Worm (Caenorhabditis elegans) whole organism, L4 larva: ENCODE results near the gene F34H10.5.

Experiments
- D1046.2 ChIP-seq: fragments of 200-800 bp; sonication (Bioruptor generic); IDR thresholded peaks from 2 replicates; pipeline ENCODE4 v1.3.6; 2022; ENCODE audit warnings: missing genetic modification characterization, missing compliant biosample characterization
- F26F4.8 ChIP-seq: fragments of 200-800 bp; sonication (Bioruptor generic); conservative IDR thresholded peaks from 2 replicates; pipeline ENCODE4 v1.3.6; 2022; ENCODE audit warnings: missing genetic modification characterization, missing compliant biosample characterization
- F37D6.2 ChIP-seq: sonication (generic microtip); optimal IDR thresholded peaks from 2 replicates; lab custom pipeline; 2016; ENCODE audit warnings: mild to moderate bottlenecking, missing genetic modification characterization, missing compliant biosample characterization
- F49E8.2 ChIP-seq: sonication (generic microtip); optimal IDR thresholded peaks from 2 replicates; lab custom pipeline; 2016; ENCODE audit warnings: missing compliant biosample characterization, mild to moderate bottlenecking, missing genetic modification characterization, borderline replicate concordance
- R02D3.7 ChIP-seq: fragments of 150-350 bp; sonication (generic microtip); optimal IDR thresholded peaks from 3 replicates; lab custom pipeline; 2014; ENCODE audit warnings: missing biosample characterization, missing genetic modification characterization
- Y5F2A.4 ChIP-seq: fragments of 200-800 bp; sonication (Bioruptor generic); optimal IDR thresholded peaks from 2 replicates; lab custom pipeline; 2018; ENCODE audit warnings: mild to moderate bottlenecking, missing genetic modification characterization, missing compliant biosample characterization
- ZK337.2 ChIP-seq: fragments of 200-800 bp; sonication (Bioruptor generic); IDR thresholded peaks from 2 replicates; pipeline ENCODE4 v1.3.6; 2022; ENCODE audit warnings: missing genetic modification reagents, missing genetic modification characterization, missing compliant biosample characterization
- aly-2 ChIP-seq: sonication (generic microtip); optimal IDR thresholded peaks from 2 replicates; lab custom pipeline; 2018; ENCODE audit warnings: missing biosample characterization, missing genetic modification characterization
- ceh-20 ChIP-seq: fragments of 200-800 bp; sonication (Bioruptor generic); IDR thresholded peaks from 2 replicates; pipeline ENCODE4 v1.3.6; 2022; ENCODE audit warnings: missing genetic modification reagents, missing genetic modification characterization, missing compliant biosample characterization
- ceh-32 ChIP-seq: sonication (generic microtip); optimal IDR thresholded peaks from 2 replicates; lab custom pipeline; 2016; ENCODE audit warnings: mild to moderate bottlenecking, missing genetic modification characterization, missing compliant biosample characterization; ENCODE audit not compliant: poor library complexity
- ceh-44 ChIP-seq: fragments of 200-800 bp; sonication (Bioruptor generic); IDR thresholded peaks from 2 replicates; pipeline ENCODE4 v1.3.6; 2022; ENCODE audit warnings: missing genetic modification reagents, missing genetic modification characterization, missing compliant biosample characterization
- ces-1 ChIP-seq: fragments of 150-350 bp; sonication (generic microtip); optimal IDR thresholded peaks from 4 replicates; lab custom pipeline; 2014; ENCODE audit warnings: missing biosample characterization, missing genetic modification reagents, missing genetic modification characterization
- ctbp-1 ChIP-seq: fragments of 200-800 bp; sonication (Bioruptor generic); IDR thresholded peaks from 2 replicates; pipeline ENCODE4 v1.3.6; 2022; ENCODE audit warnings: missing genetic modification reagents, missing genetic modification characterization, missing compliant biosample characterization
- daf-19 ChIP-seq: fragments of 200-800 bp; sonication (Bioruptor generic); conservative IDR thresholded peaks from 2 replicates; pipeline ENCODE4 v1.3.6; 2022; ENCODE audit warnings: missing genetic modification characterization, missing compliant biosample characterization
- dmd-6 ChIP-seq: fragments of 200-800 bp; sonication (Bioruptor generic); IDR thresholded peaks from 2 replicates; pipeline ENCODE4 v1.3.6; 2022; ENCODE audit warnings: missing genetic modification reagents, missing genetic modification characterization, missing compliant biosample characterization
- dmd-9 ChIP-seq: fragments of 200-800 bp; sonication (Bioruptor generic); IDR thresholded peaks from 2 replicates; pipeline ENCODE4 v1.3.6; 2022; ENCODE audit warnings: missing genetic modification reagents, missing genetic modification characterization, missing compliant biosample characterization
- dpl-1 ChIP-seq: fragments of 150-350 bp; optimal IDR thresholded peaks from 2 replicates; lab custom pipeline; 2014; ENCODE audit warnings: missing biosample characterization, missing genetic modification reagents, missing genetic modification characterization
- duxl-1 ChIP-seq: sonication (generic microtip); optimal IDR thresholded peaks from 2 replicates; lab custom pipeline; 2016; ENCODE audit warnings: mild to moderate bottlenecking, missing genetic modification characterization, moderate library complexity, missing compliant biosample characterization; ENCODE audit not compliant: poor library complexity
- dve-1 ChIP-seq: sonication (generic microtip); optimal IDR thresholded peaks from 2 replicates; lab custom pipeline; 2017; ENCODE audit warnings: antibody characterized with exemption, mild to moderate bottlenecking, missing genetic modification characterization, missing compliant biosample characterization; ENCODE audit not compliant: insufficient read depth
- gei-8 ChIP-seq: fragments of 200-800 bp; sonication (Bioruptor generic); optimal IDR thresholded peaks from 2 replicates; lab custom pipeline; 2018; ENCODE audit warnings: mild to moderate bottlenecking, missing genetic modification characterization, missing compliant biosample characterization
- hlh-11 ChIP-seq: fragments of 200-800 bp; sonication (Bioruptor generic); optimal IDR thresholded peaks from 2 replicates; lab custom pipeline; 2018; ENCODE audit warnings: mild to moderate bottlenecking, missing genetic modification characterization, missing compliant biosample characterization
- lin-13 ChIP-seq: fragments of 150-350 bp; optimal IDR thresholded peaks from 2 replicates; lab custom pipeline; 2014; ENCODE audit warnings: missing biosample characterization, missing genetic modification reagents, missing genetic modification characterization
- lin-29 ChIP-seq: fragments of 200-800 bp; sonication (Bioruptor generic); IDR thresholded peaks from 2 replicates; pipeline ENCODE4 v1.3.6; 2022; ENCODE audit warnings: missing genetic modification reagents, missing genetic modification characterization, missing compliant biosample characterization
- lir-3 ChIP-seq: sonication (generic microtip); optimal IDR thresholded peaks from 2 replicates; lab custom pipeline; 2016; ENCODE audit warnings: mild to moderate bottlenecking, missing genetic modification characterization, missing compliant biosample characterization
- madf-5 ChIP-seq, 2 experiments: fragments of 200-800 bp; sonication (Bioruptor generic); IDR thresholded peaks; 2 replicates each; pipeline ENCODE4 v1.3.6; 2022; ENCODE audit warnings: missing compliant biosample characterization in 2 of 2, missing genetic modification characterization in 2 of 2
- mdt-29 ChIP-seq: fragments of 200-800 bp; sonication (Bioruptor generic); IDR thresholded peaks from 2 replicates; pipeline ENCODE4 v1.3.6; 2022; ENCODE audit warnings: missing genetic modification reagents, missing genetic modification characterization, missing compliant biosample characterization
- mes-2 ChIP-seq: sonication (generic microtip); optimal IDR thresholded peaks from 2 replicates; lab custom pipeline; 2016; ENCODE audit warnings: missing genotype, mild to moderate bottlenecking, missing genetic modification characterization, missing compliant biosample characterization; ENCODE audit not compliant: poor library complexity, severe bottlenecking
- mxl-2 ChIP-seq: fragments of 200-800 bp; sonication (Bioruptor generic); conservative IDR thresholded peaks from 2 replicates; pipeline ENCODE4 v1.3.6; 2022; ENCODE audit warnings: missing genetic modification reagents, missing genetic modification characterization, missing compliant biosample characterization
- nhr-10 ChIP-seq: fragments of 150-350 bp; optimal IDR thresholded peaks from 2 replicates; lab custom pipeline; 2014; ENCODE audit warnings: missing biosample characterization, missing genetic modification characterization
- nhr-102 ChIP-seq: sonication (generic microtip); optimal IDR thresholded peaks from 2 replicates; lab custom pipeline; 2016; ENCODE audit warnings: mild to moderate bottlenecking, missing genetic modification characterization, moderate library complexity, missing compliant biosample characterization
- nhr-11 ChIP-seq: fragments of 150-350 bp; optimal IDR thresholded peaks from 2 replicates; lab custom pipeline; 2014; ENCODE audit warnings: missing biosample characterization, missing genetic modification characterization
- nhr-111 ChIP-seq: fragments of 200-800 bp; sonication (Bioruptor generic); optimal IDR thresholded peaks from 2 replicates; lab custom pipeline; 2018; ENCODE audit warnings: mild to moderate bottlenecking, missing genetic modification characterization, missing compliant biosample characterization
- nhr-25 ChIP-seq: sonication (generic microtip); optimal IDR thresholded peaks from 2 replicates; lab custom pipeline; 2017; ENCODE audit warnings: missing genetic modification characterization, mild to moderate bottlenecking, missing compliant biosample characterization, antibody characterized with exemption, moderate library complexity, borderline replicate concordance; ENCODE audit not compliant: insufficient read depth
- nhr-41 ChIP-seq: fragments of 200-800 bp; sonication (Bioruptor generic); IDR thresholded peaks from 2 replicates; pipeline ENCODE4 v1.3.6; 2022; ENCODE audit warnings: missing genetic modification reagents, missing genetic modification characterization, missing compliant biosample characterization
- nhr-42 ChIP-seq: fragments of 200-800 bp; sonication (Bioruptor generic); IDR thresholded peaks from 2 replicates; pipeline ENCODE4 v1.3.6; 2022; ENCODE audit warnings: missing genetic modification characterization, missing compliant biosample characterization
- nhr-48 ChIP-seq: sonication (generic microtip); optimal IDR thresholded peaks from 2 replicates; lab custom pipeline; 2016; ENCODE audit warnings: mild to moderate bottlenecking, missing genetic modification characterization, missing compliant biosample characterization
- nhr-76 ChIP-seq: fragments of 150-350 bp; optimal IDR thresholded peaks from 2 replicates; lab custom pipeline; 2014; ENCODE audit warnings: missing biosample characterization, missing genetic modification characterization
- php-3 ChIP-seq: fragments of 200-800 bp; sonication (Bioruptor generic); IDR thresholded peaks from 2 replicates; pipeline ENCODE4 v1.3.6; 2022; ENCODE audit warnings: missing genetic modification reagents, missing genetic modification characterization, missing compliant biosample characterization
- rbr-2 ChIP-seq: sonication (generic microtip); optimal IDR thresholded peaks from 2 replicates; lab custom pipeline; 2016; ENCODE audit warnings: missing genotype, missing genetic modification characterization, missing compliant biosample characterization
- saeg-2 ChIP-seq: fragments of 200-800 bp; sonication (Bioruptor generic); IDR thresholded peaks from 2 replicates; pipeline ENCODE4 v1.3.6; 2022; ENCODE audit warnings: missing genetic modification reagents, missing genetic modification characterization, missing compliant biosample characterization
- set-16 ChIP-seq: fragments of 200-800 bp; sonication (Bioruptor generic); IDR thresholded peaks from 2 replicates; pipeline ENCODE4 v1.3.6; 2022; ENCODE audit warnings: missing genetic modification reagents, missing genetic modification characterization, missing compliant biosample characterization
- skn-1 ChIP-seq: fragments of 150-350 bp; optimal IDR thresholded peaks from 2 replicates; lab custom pipeline; 2014; ENCODE audit warnings: missing biosample characterization, missing genetic modification characterization
- snpc-1.2 ChIP-seq: fragments of 200-800 bp; sonication (Bioruptor generic); IDR thresholded peaks from 2 replicates; pipeline ENCODE4 v1.3.6; 2022; ENCODE audit warnings: missing genetic modification reagents, missing genetic modification characterization, missing compliant biosample characterization
- tra-1 ChIP-seq: fragments of 200-800 bp; sonication (Bioruptor generic); IDR thresholded peaks from 2 replicates; pipeline ENCODE4 v1.3.6; 2022; ENCODE audit warnings: missing genetic modification reagents, missing genetic modification characterization, missing compliant biosample characterization
- unc-130 ChIP-seq: sonication (generic microtip); optimal IDR thresholded peaks from 2 replicates; lab custom pipeline; 2016; ENCODE audit warnings: missing genetic modification reagents, missing genetic modification characterization, missing compliant biosample characterization
- zfp-3 ChIP-seq: fragments of 200-800 bp; sonication (Bioruptor generic); conservative IDR thresholded peaks from 2 replicates; pipeline ENCODE4 v1.3.6; 2022; ENCODE audit warnings: missing genetic modification reagents, missing genetic modification characterization, missing compliant biosample characterization
- zip-11 ChIP-seq: fragments of 200-800 bp; sonication (Bioruptor generic); IDR thresholded peaks from 2 replicates; pipeline ENCODE4 v1.3.6; 2022; ENCODE audit warnings: missing genetic modification characterization, missing compliant biosample characterization
- ztf-7 ChIP-seq: fragments of 150-350 bp; optimal IDR thresholded peaks from 2 replicates; lab custom pipeline; 2014; ENCODE audit warnings: missing biosample characterization, missing genetic modification characterization

Gene F34H10.5

DNA sequence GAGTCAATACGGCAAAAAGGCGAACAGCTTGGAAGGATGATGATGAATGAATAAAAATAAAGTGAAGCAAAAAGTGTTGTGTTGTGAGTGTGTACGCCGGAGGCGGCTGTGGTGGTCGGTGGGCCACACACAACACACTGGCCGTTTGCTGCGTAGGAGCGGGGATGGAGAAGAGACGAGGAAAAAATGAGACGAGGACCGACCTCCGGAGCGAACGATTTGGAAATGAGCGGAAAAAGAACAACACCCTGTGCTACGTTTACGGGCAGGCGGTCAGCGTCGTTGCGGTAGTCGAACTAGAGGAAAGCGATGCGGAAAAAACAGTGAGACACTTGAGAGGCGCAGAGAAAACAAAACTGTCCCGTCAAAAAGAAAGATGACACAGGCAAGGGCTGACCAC is 1.7 kb downstream of the F34H10.5 start (continued):
- TF ChIP-seq duxl-1 (tag; lab: Kevin White, UChicago) (no peak), hlh-11 (peak; percentile 64), set-16 (GFP tag; lab: Robert Waterston, UW) (no peak; the same call in 1 of the 2 replicates)

ce11 chrX:9637700-9638099 is 2.2 kb downstream of the F34H10.5 start:
- peak; percentile 19 for TF ChIP-seq dpl-1 (GFP tag; lab: Kevin White, UChicago)
- TF ChIP-seq set-16 (GFP tag; lab: Robert Waterston, UW): no peak
- peak; percentile 90 for TF ChIP-seq tra-1 (GFP tag; lab: Robert Waterston, UW)
- TF ChIP-seq nhr-25: no peak
- TF ChIP-seq snpc-1.2 (GFP tag; lab: Robert Waterston, UW): peak; percentile 89
- no peak for TF ChIP-seq ceh-32 (tag; lab: Kevin White, UChicago)
- peak; percentile 79 for TF ChIP-seq ctbp-1 (GFP tag; lab: Robert Waterston, UW)
- peak; percentile 75 for TF ChIP-seq php-3
- TF ChIP-seq nhr-41 (GFP tag; lab: Robert Waterston, UW): peak; percentile 79
- no peak for TF ChIP-seq ces-1
- no peak for TF ChIP-seq D1046.2 (GFP tag; lab: Robert Waterston, UW)
- peak; percentile 68; the same call in 1 of the 2 replicates for TF ChIP-seq dmd-9 (GFP tag; lab: Robert Waterston, UW)
- TF ChIP-seq unc-130 (GFP tag; lab: Kevin White, UChicago): peak; percentile 30
- no peak for TF ChIP-seq nhr-11
- TF ChIP-seq nhr-42 (GFP tag; lab: Robert Waterston, UW): peak; percentile 89
- no peak for TF ChIP-seq skn-1 (tag; lab: Kevin White, UChicago)
- TF ChIP-seq nhr-10 (tag; lab: Kevin White, UChicago): no peak
- peak; percentile 73 for TF ChIP-seq Y5F2A.4
- TF ChIP-seq rbr-2: peak; percentile 58
- TF ChIP-seq dve-1 (tag; lab: Kevin White, UChicago): peak; percentile 40
- peak; percentile 72; the same call in 1 of the 2 replicates for TF ChIP-seq mdt-29 (GFP tag; lab: Robert Waterston, UW)
- peak; percentile 72; the same call in 1 of the 2 replicates for TF ChIP-seq ZK337.2 (GFP tag; lab: Robert Waterston, UW)
- peak; percentile 87 for TF ChIP-seq daf-19 (GFP tag; lab: Robert Waterston, UW)
- TF ChIP-seq mxl-2 (GFP tag; lab: Robert Waterston, UW): peak; percentile 77
- TF ChIP-seq ztf-7 (tag; lab: Kevin White, UChicago): peak; percentile 27
- peak; percentile 73 for TF ChIP-seq nhr-102 (tag; lab: Kevin White, UChicago)
- no peak for TF ChIP-seq nhr-76 (tag; lab: Kevin White, UChicago)
- TF ChIP-seq nhr-48: peak; percentile 70
- TF ChIP-seq saeg-2: peak; percentile 76; the same call in 1 of the 2 replicates
- TF ChIP-seq F49E8.2 (tag; lab: Kevin White, UChicago): peak; percentile 64
- TF ChIP-seq mes-2: peak; percentile 85
- peak; percentile 73 for TF ChIP-seq nhr-111
- peak; percentile 29 for TF ChIP-seq dmd-6 (GFP tag; lab: Robert Waterston, UW)
- no peak for TF ChIP-seq R02D3.7 (tag; lab: Kevin White, UChicago)
- TF ChIP-seq lin-29: peak; percentile 15; the same call in 1 of the 2 replicates
- TF ChIP-seq zip-11 (GFP tag; lab: Robert Waterston, UW): peak; percentile 59; the same call in 1 of the 2 replicates
- peak; percentile 32 for TF ChIP-seq F37D6.2 (tag; lab: Kevin White, UChicago)
- peak; percentile 58 for TF ChIP-seq lir-3 (tag; lab: Kevin White, UChicago)
- peak; percentile 1 for TF ChIP-seq lin-13 (GFP tag; lab: Kevin White, UChicago)
- peak; percentile 86 to 87; a peak in 2 of 4 replicates for TF ChIP-seq madf-5 (GFP tag; IDR thresholded peaks at IDR 0.05; lab: Robert Waterston, UW)
- TF ChIP-seq aly-2 (tag; lab: Kevin White, UChicago): no peak
- TF ChIP-seq ceh-20 (GFP tag; lab: Robert Waterston, UW): peak; percentile 60; the same call in 1 of the 2 replicates
- TF ChIP-seq zfp-3 (GFP tag; lab: Robert Waterston, UW): no peak
- TF ChIP-seq gei-8 (GFP tag; lab: Kevin White, UChicago): peak; percentile 58
- peak; percentile 91 for TF ChIP-seq ceh-44 (GFP tag; lab: Robert Waterston, UW)
- TF ChIP-seq F26F4.8 (GFP tag; lab: Robert Waterston, UW): peak; percentile 95
